Fruit fly (Drosophila melanogaster) whole organism, embryonic: ENCODE results near the gene IscU.

Experiments used
- CG10565 ChIP-seq: fragments of 200-800 bp; sonication (Bioruptor generic); optimal IDR thresholded peaks from 3 replicates; lab custom pipeline; 2016; ENCODE audit warnings: missing biosample characterization, mild to moderate bottlenecking, missing genetic modification characterization
- CG18262 ChIP-seq: fragments of 200-800 bp; optimal IDR thresholded peaks from 3 replicates; lab custom pipeline; 2019; ENCODE audit warnings: missing biosample characterization, mild to moderate bottlenecking, missing genetic modification characterization, moderate library complexity
- CG18764 ChIP-seq: fragments of 200-800 bp; sonication (Bioruptor generic); optimal IDR thresholded peaks from 3 replicates; lab custom pipeline; 2016; ENCODE audit warnings: missing biosample characterization, missing genetic modification characterization
- PHDP ChIP-seq: fragments of 200-800 bp; sonication (Bioruptor generic); optimal IDR thresholded peaks from 3 replicates; lab custom pipeline; 2018; ENCODE audit warnings: missing biosample characterization, mild to moderate bottlenecking, missing genetic modification characterization, moderate library complexity
- ac ChIP-seq: fragments of 200-800 bp; sonication (Bioruptor generic); optimal IDR thresholded peaks from 3 replicates; lab custom pipeline; 2017; ENCODE audit warnings: missing biosample characterization, mild to moderate bottlenecking, missing genetic modification characterization
- insv ChIP-seq, 2 experiments: fragments of 200-800 bp; sonication (Bioruptor generic); optimal IDR thresholded peaks; 3 replicates each; lab custom pipeline; 2016 to 2018; ENCODE audit warnings: missing biosample characterization in 2 of 2, missing genetic modification characterization in 2 of 2
- p53 ChIP-seq: fragments of 200-800 bp; sonication (Bioruptor generic); optimal IDR thresholded peaks from 2 replicates; lab custom pipeline; 2016; ENCODE audit warnings: missing biosample characterization, missing genetic modification characterization
- sens-2 ChIP-seq: fragments of 200-800 bp; sonication (Bioruptor generic); IDR thresholded peaks from 2 replicates; pipeline ENCODE4 v1.3.6; 2022; ENCODE audit warnings: missing biosample characterization, missing genetic modification characterization

DNA sequence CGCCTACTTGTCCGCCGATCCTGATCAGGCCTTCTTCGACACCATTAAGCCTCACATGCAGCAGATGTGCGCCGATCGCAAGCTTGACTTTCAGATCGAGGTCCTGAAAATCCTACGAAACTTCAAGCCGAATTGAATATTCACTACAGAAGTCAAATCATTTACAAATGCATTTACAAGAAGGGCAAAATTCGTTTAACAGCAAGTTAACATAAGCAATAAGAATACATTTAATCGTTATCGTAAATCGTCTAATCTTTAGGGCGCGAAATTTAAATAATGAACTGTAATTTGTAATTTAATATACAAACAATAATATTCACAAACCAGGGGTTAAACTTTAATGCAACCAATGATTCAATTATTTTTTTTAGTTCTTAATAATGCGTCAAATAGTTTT is 16.9 kb downstream of the IscU start:
- TF ChIP-seq PHDP (tag; lab: Kevin White, UChicago): no peak
- no peak for TF ChIP-seq p53 (GFP tag; lab: Kevin White, UChicago)
- TF ChIP-seq CG10565 (GFP tag; lab: Kevin White, UChicago): no peak
- TF ChIP-seq sens-2 (GFP tag; lab: Robert Waterston, UW): no peak
- no peak for TF ChIP-seq CG18764 (GFP tag; lab: Kevin White, UChicago)
- no peak for TF ChIP-seq CG18262 (tag; lab: Kevin White, UChicago)
- no peak for TF ChIP-seq insv (GFP tag; optimal IDR thresholded peaks at IDR 0.05; lab: Kevin White, UChicago)
- no peak for TF ChIP-seq ac (GFP tag; lab: Kevin White, UChicago)
